Worm (Caenorhabditis elegans) whole organism, late embryonic: Measurements from ENCODE around the gene cwf-19L2.

ENCODE experiments used
- F13H6.1 ChIP-seq: sonication (generic microtip); optimal IDR thresholded peaks from 2 replicates; lab custom pipeline; 2016; ENCODE audit warnings: missing genetic modification characterization, missing compliant biosample characterization
- ceh-19 ChIP-seq: fragments of 200-800 bp; sonication (Bioruptor generic); optimal IDR thresholded peaks from 2 replicates; lab custom pipeline; 2018; ENCODE audit warnings: mild to moderate bottlenecking, missing genetic modification characterization, missing compliant biosample characterization
- ceh-48 ChIP-seq: sonication (generic microtip); optimal IDR thresholded peaks from 2 replicates; lab custom pipeline; 2016; ENCODE audit warnings: missing genetic modification characterization, inconsistent platforms, missing compliant biosample characterization
- che-1 ChIP-seq: sonication (generic microtip); optimal IDR thresholded peaks from 2 replicates; lab custom pipeline; 2016; ENCODE audit warnings: mild to moderate bottlenecking, missing genetic modification characterization, missing compliant biosample characterization
- hlh-13 ChIP-seq: fragments of 200-800 bp; sonication (Bioruptor generic); optimal IDR thresholded peaks from 2 replicates; lab custom pipeline; 2018; ENCODE audit warnings: mild to moderate bottlenecking, missing genetic modification characterization, missing compliant biosample characterization
- nfya-1 ChIP-seq: sonication (generic microtip); optimal IDR thresholded peaks from 2 replicates; lab custom pipeline; 2017; ENCODE audit warnings: missing genetic modification characterization, mild to moderate bottlenecking, missing compliant biosample characterization, antibody characterized with exemption, moderate library complexity
- nhr-11 ChIP-seq: fragments of 150-350 bp; optimal IDR thresholded peaks from 2 replicates; lab custom pipeline; 2014; ENCODE audit warnings: missing biosample characterization, missing genetic modification characterization
- pag-3 ChIP-seq: sonication (generic microtip); optimal IDR thresholded peaks from 2 replicates; lab custom pipeline; 2016; ENCODE audit warnings: missing compliant biosample characterization, missing genetic modification characterization, borderline replicate concordance
- pha-4 ChIP-seq: fragments of 150-350 bp; optimal IDR thresholded peaks from 2 replicates; lab custom pipeline; 2018; ENCODE audit warnings: missing biosample characterization, missing genetic modification reagents, missing genetic modification characterization
- pqm-1 ChIP-seq: sonication (generic microtip); optimal IDR thresholded peaks from 2 replicates; lab custom pipeline; 2016; ENCODE audit warnings: missing genetic modification characterization, missing compliant biosample characterization
- pros-1 ChIP-seq: fragments of 150-350 bp; optimal IDR thresholded peaks from 2 replicates; lab custom pipeline; 2014; ENCODE audit warnings: missing biosample characterization, missing genetic modification reagents, missing genetic modification characterization
- sdc-2 ChIP-seq: sonication (generic microtip); optimal IDR thresholded peaks from 2 replicates; lab custom pipeline; 2016; ENCODE audit warnings: missing genotype, missing genetic modification characterization, missing compliant biosample characterization

DNA sequence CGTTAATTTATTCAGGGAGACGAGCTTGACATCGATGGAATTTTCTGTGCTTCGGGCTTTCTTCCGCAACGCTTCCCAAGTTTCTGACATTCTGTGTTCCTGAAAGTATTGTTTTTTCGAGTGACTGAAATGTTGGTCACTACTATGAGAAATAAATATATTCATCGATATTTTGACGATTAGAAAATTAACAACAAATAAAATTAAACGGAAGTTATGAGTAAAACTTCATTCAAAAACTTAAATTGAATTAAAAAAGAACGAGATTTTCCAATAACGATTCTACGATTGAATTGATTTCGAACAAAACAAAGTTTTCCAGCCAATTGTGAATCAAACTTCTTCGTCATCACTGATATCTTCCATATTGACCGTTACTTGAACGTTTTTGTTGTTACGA lies 55.6 kb downstream of the cwf-19L2 start, which contains the start of gene gos-28:
- no peak for TF ChIP-seq pha-4 (tag; lab: Kevin White, UChicago)
- TF ChIP-seq nfya-1 (tag; lab: Kevin White, UChicago): no peak
- no peak for TF ChIP-seq sdc-2
- no peak for TF ChIP-seq nhr-11 (tag; lab: Kevin White, UChicago)
- TF ChIP-seq pqm-1 (tag; lab: Kevin White, UChicago): no peak
- no peak for TF ChIP-seq pros-1 (tag; lab: Kevin White, UChicago)
- no peak for TF ChIP-seq F13H6.1 (tag; lab: Kevin White, UChicago)
- TF ChIP-seq hlh-13: no peak
- no peak for TF ChIP-seq ceh-19
- no peak for TF ChIP-seq pag-3 (tag; lab: Kevin White, UChicago)
- no peak for TF ChIP-seq ceh-48 (tag; lab: Kevin White, UChicago)
- no peak for TF ChIP-seq che-1 (tag; lab: Kevin White, UChicago)
